Worm (Caenorhabditis elegans): ENCODE results near the gene ZC477.2.
A peak's percentile ranks its signal among the peaks of the same experiment; 100 is the strongest.

The ZC477.2 gene

ce11 chrIV:7084632-7085160, 23.3 kb upstream of the ZC477.2 start, which contains the start of gene rps-4 (continued):
- TF ChIP-seq T26A8.4 (GFP tag; IDR thresholded peaks at IDR 0.05), result peak; percentile 77
- no peak for TF ChIP-seq tag-97 (GFP tag; IDR thresholded peaks at IDR 0.05)
- TF ChIP-seq fkh-10 (GFP tag; optimal IDR thresholded peaks at IDR 0.05), result peak; percentile 83
- peak in 1 of 2 experiments; percentile 43 for TF ChIP-seq daf-16 (GFP tag; optimal IDR thresholded peaks at IDR 0.05)
- TF ChIP-seq daf-16 (tag; optimal IDR thresholded peaks at IDR 0.05), result peak; percentile 92
- TF ChIP-seq php-3 (GFP tag; IDR thresholded peaks at IDR 0.05), result 0 out of 2 replicates have a peak, but pooled peaks have one; percentile 42
- TF ChIP-seq T20F7.1 (GFP tag; optimal IDR thresholded peaks at IDR 0.05), result peak; percentile 87
- TF ChIP-seq set-16 (GFP tag; IDR thresholded peaks at IDR 0.05), result no peak; the same call in 1 of the 2 replicates
- TF ChIP-seq mxl-3 (GFP tag; optimal IDR thresholded peaks at IDR 0.05), result peak; percentile 44
- no peak for TF ChIP-seq unc-39 (tag; optimal IDR thresholded peaks at IDR 0.05)
- TF ChIP-seq lim-7 (GFP tag; IDR thresholded peaks at IDR 0.05), result no peak
- TF ChIP-seq nhr-111 (GFP tag; optimal IDR thresholded peaks at IDR 0.05), result no peak
- peak; percentile 74 for TF ChIP-seq snpc-1.2 (GFP tag; IDR thresholded peaks at IDR 0.05)
- TF ChIP-seq pqm-1 (tag; optimal IDR thresholded peaks at IDR 0.05), result peak; percentile 53
- peak; percentile 59 for TF ChIP-seq F37D6.2 (tag; optimal IDR thresholded peaks at IDR 0.05)
- peak; percentile 89 for TF ChIP-seq mep-1 (tag; optimal IDR thresholded peaks at IDR 0.05)
- no peak for TF ChIP-seq zip-11 (GFP tag; IDR thresholded peaks at IDR 0.05)
- peak; percentile 93 for TF ChIP-seq mes-2 (tag; optimal IDR thresholded peaks at IDR 0.05; ENCODE audit: poor library complexity, severe bottlenecking)
- no peak for TF ChIP-seq sdz-12 (GFP tag; optimal IDR thresholded peaks at IDR 0.05)

- TF ChIP-seq nhr-237 (tag; optimal IDR thresholded peaks at IDR 0.05) (no peak), dve-1 (tag; optimal IDR thresholded peaks at IDR 0.05; ENCODE audit: insufficient read depth) (peak; percentile 26), lir-3 (tag; optimal IDR thresholded peaks at IDR 0.05) (no peak), lin-38 (GFP tag; IDR thresholded peaks at IDR 0.05) (no peak), daf-16 (GFP tag; optimal IDR thresholded peaks at IDR 0.05) (no peak), daf-16 (tag; optimal IDR thresholded peaks at IDR 0.05) (peak; percentile 96), nhr-42 (GFP tag; IDR thresholded peaks at IDR 0.05) (no peak), pqm-1 (tag; optimal IDR thresholded peaks at IDR 0.05) (peak; percentile 82), jun-1 (tag; optimal IDR thresholded peaks at IDR 0.05) (no peak), dmd-6 (GFP tag; IDR thresholded peaks at IDR 0.05) (no peak), cey-2 (tag; optimal IDR thresholded peaks at IDR 0.05; ENCODE audit: borderline replicate concordance, insufficient read depth) (no peak), ces-1 (GFP tag; optimal IDR thresholded peaks at IDR 0.05) (no peak), egl-27 (tag; optimal IDR thresholded peaks at IDR 0.05) (no peak), F10B5.3 (tag; optimal IDR thresholded peaks at IDR 0.05) (no peak), nhr-28 (tag; optimal IDR thresholded peaks at IDR 0.05) (peak; percentile 5)
Measured at ce11 chrIV:7094216-7094758, 13.7 kb upstream of the ZC477.2 start, which contains the start of gene deb-1. deb-1 (minus strand) TSS chrIV:7094266.

- TF ChIP-seq dmd-8 (GFP tag; IDR thresholded peaks at IDR 0.05), result no peak
- TF ChIP-seq daf-12 (tag; optimal IDR thresholded peaks at IDR 0.05), result no peak
- no peak for TF ChIP-seq lir-3 (tag; optimal IDR thresholded peaks at IDR 0.05)
- TF ChIP-seq madf-5 (GFP tag; IDR thresholded peaks at IDR 0.05), result no peak
- no peak for TF ChIP-seq ceh-28 (tag; optimal IDR thresholded peaks at IDR 0.05)
- no peak for TF ChIP-seq daf-19 (GFP tag; conservative IDR thresholded peaks at IDR 0.05)
- no peak for TF ChIP-seq nhr-111 (GFP tag; optimal IDR thresholded peaks at IDR 0.05)
- no peak for TF ChIP-seq T26A8.4 (GFP tag; IDR thresholded peaks at IDR 0.05)
- no peak for TF ChIP-seq mxl-2 (GFP tag; conservative IDR thresholded peaks at IDR 0.05)
- TF ChIP-seq F10B5.3 (tag; optimal IDR thresholded peaks at IDR 0.05), result no peak
- no peak for TF ChIP-seq ceh-32 (tag; optimal IDR thresholded peaks at IDR 0.05; ENCODE audit: poor library complexity)
- no peak for TF ChIP-seq snpc-1.2 (GFP tag; IDR thresholded peaks at IDR 0.05)
- no peak for TF ChIP-seq ceh-44 (GFP tag; IDR thresholded peaks at IDR 0.05)
- TF ChIP-seq F26F4.8 (GFP tag; conservative IDR thresholded peaks at IDR 0.05), result no peak
- TF ChIP-seq zfp-3 (GFP tag; conservative IDR thresholded peaks at IDR 0.05), result no peak
- no peak for TF ChIP-seq ZK337.2 (GFP tag; IDR thresholded peaks at IDR 0.05)
- peak in 1 of 2 experiments; percentile 67 for TF ChIP-seq unc-62 (GFP tag; optimal IDR thresholded peaks at IDR 0.05 in 1 of 2)
- no peak for TF ChIP-seq unc-62 (tag; optimal IDR thresholded peaks at IDR 0.05)
- TF ChIP-seq hlh-11 (tag; optimal IDR thresholded peaks at IDR 0.05), result peak; percentile 12
- TF ChIP-seq hif-1 (tag; optimal IDR thresholded peaks at IDR 0.05), result no peak
- peak; percentile 24 for TF ChIP-seq aha-1 (tag)
Measured at ce11 chrIV:7095396-7095964, 12.5 kb upstream of the ZC477.2 start.
